Worm (Caenorhabditis elegans) whole organism, young adult: ENCODE data around the gene pigk-1.

Source experiments
- B0019.2 ChIP-seq: fragments of 200-800 bp; sonication (Bioruptor generic); conservative IDR thresholded peaks from 2 replicates; pipeline ENCODE4 v1.3.6; 2022; ENCODE audit warnings: missing genetic modification reagents, missing genetic modification characterization, missing compliant biosample characterization
- B0336.3 ChIP-seq: fragments of 200-800 bp; sonication (Bioruptor generic); IDR thresholded peaks from 2 replicates; pipeline ENCODE4 v1.3.6; 2022; ENCODE audit warnings: missing genetic modification characterization, missing compliant biosample characterization
- C06A6.2 ChIP-seq: fragments of 200-800 bp; sonication (Bioruptor generic); conservative IDR thresholded peaks from 2 replicates; pipeline ENCODE4 v1.3.6; 2022; ENCODE audit warnings: missing genetic modification characterization, missing compliant biosample characterization
- C17E4.6 ChIP-seq: fragments of 200-800 bp; sonication (Bioruptor generic); IDR thresholded peaks from 2 replicates; pipeline ENCODE4 v1.3.6; 2022; ENCODE audit warnings: missing genetic modification reagents, missing genetic modification characterization, missing compliant biosample characterization
- D2030.7 ChIP-seq: fragments of 200-800 bp; sonication (Bioruptor generic); IDR thresholded peaks from 2 replicates; pipeline ENCODE4 v1.3.6; 2022; ENCODE audit warnings: missing genetic modification reagents, missing genetic modification characterization, missing compliant biosample characterization
- F10E7.11 ChIP-seq: sonication (generic microtip); optimal IDR thresholded peaks from 2 replicates; lab custom pipeline; 2017; ENCODE audit warnings: mild to moderate bottlenecking, missing genetic modification characterization, moderate library complexity, missing compliant biosample characterization
- F33H1.4 ChIP-seq: fragments of 200-800 bp; sonication (Bioruptor generic); IDR thresholded peaks from 2 replicates; pipeline ENCODE4 v1.3.6; 2022; ENCODE audit warnings: missing genetic modification reagents, missing genetic modification characterization, missing compliant biosample characterization
- F52B5.7 ChIP-seq: sonication (generic microtip); optimal IDR thresholded peaks from 2 replicates; lab custom pipeline; 2016; ENCODE audit warnings: mild to moderate bottlenecking, missing genetic modification characterization, missing compliant biosample characterization
- Y53F4B.3 ChIP-seq: fragments of 200-800 bp; sonication (Bioruptor generic); IDR thresholded peaks from 2 replicates; pipeline ENCODE4 v1.3.6; 2022; ENCODE audit warnings: missing genetic modification reagents, missing genetic modification characterization, missing compliant biosample characterization
- akir-1 ChIP-seq: fragments of 200-800 bp; sonication (Bioruptor generic); optimal IDR thresholded peaks from 2 replicates; lab custom pipeline; 2018; ENCODE audit warnings: mild to moderate bottlenecking, missing genetic modification characterization, moderate library complexity, missing compliant biosample characterization
- ama-1 ChIP-seq, 3 experiments: fragments of 150-350 bp in 1 of 3; sonication (generic microtip) in 2 of 3; optimal IDR thresholded peaks; 2 replicates each; lab custom pipeline; 2014 to 2018; ENCODE audit warnings: missing biosample characterization in 2 of 3, missing genetic modification characterization in 2 of 3, missing genetic modification reagents in 2 of 3
- athp-1 ChIP-seq: sonication (generic microtip); optimal IDR thresholded peaks from 2 replicates; lab custom pipeline; 2017; ENCODE audit warnings: mild to moderate bottlenecking, missing genetic modification characterization, missing compliant biosample characterization
- attf-6 ChIP-seq: fragments of 200-800 bp; sonication (Bioruptor generic); IDR thresholded peaks from 2 replicates; pipeline ENCODE4 v1.3.6; 2022; ENCODE audit warnings: missing genetic modification reagents, missing genetic modification characterization, missing compliant biosample characterization
- bed-2 ChIP-seq: fragments of 200-800 bp; sonication (Bioruptor generic); IDR thresholded peaks from 2 replicates; pipeline ENCODE4 v1.3.6; 2022; ENCODE audit warnings: missing genetic modification reagents, missing genetic modification characterization, missing compliant biosample characterization
- ceh-100 ChIP-seq: fragments of 200-800 bp; sonication (Bioruptor generic); IDR thresholded peaks from 2 replicates; pipeline ENCODE4 v1.3.6; 2022; ENCODE audit warnings: missing genetic modification reagents, missing genetic modification characterization, missing compliant biosample characterization
- ceh-27 ChIP-seq: fragments of 200-800 bp; sonication (Bioruptor generic); optimal IDR thresholded peaks from 2 replicates; lab custom pipeline; 2018; ENCODE audit warnings: mild to moderate bottlenecking, missing genetic modification characterization, moderate library complexity, missing compliant biosample characterization
- die-1 ChIP-seq: sonication (generic microtip); optimal IDR thresholded peaks from 2 replicates; lab custom pipeline; 2016; ENCODE audit warnings: missing genotype, mild to moderate bottlenecking, missing genetic modification characterization, missing compliant biosample characterization
- dpl-1 ChIP-seq: fragments of 150-350 bp; optimal IDR thresholded peaks from 2 replicates; lab custom pipeline; 2014; ENCODE audit warnings: missing biosample characterization, missing genetic modification reagents, missing genetic modification characterization
- egl-44 ChIP-seq: fragments of 200-800 bp; sonication (Bioruptor generic); IDR thresholded peaks from 2 replicates; pipeline ENCODE4 v1.3.6; 2022; ENCODE audit warnings: missing genetic modification reagents, missing genetic modification characterization, missing compliant biosample characterization
- egrh-3 ChIP-seq: fragments of 200-800 bp; sonication (Bioruptor generic); IDR thresholded peaks from 2 replicates; pipeline ENCODE4 v1.3.6; 2022; ENCODE audit warnings: missing genetic modification reagents, missing genetic modification characterization, missing compliant biosample characterization
- hmg-1.2 ChIP-seq: fragments of 200-800 bp; sonication (Bioruptor generic); IDR thresholded peaks from 2 replicates; pipeline ENCODE4 v1.3.6; 2022; ENCODE audit warnings: missing genetic modification reagents, missing genetic modification characterization, missing compliant biosample characterization
- hmg-20 ChIP-seq: fragments of 200-800 bp; sonication (Bioruptor generic); IDR thresholded peaks from 2 replicates; pipeline ENCODE4 v1.3.6; 2022; ENCODE audit warnings: missing genetic modification reagents, missing genetic modification characterization, missing compliant biosample characterization
- hsf-1 ChIP-seq: fragments of 200-800 bp; sonication (Bioruptor generic); IDR thresholded peaks from 2 replicates; pipeline ENCODE4 v1.3.6; 2022; ENCODE audit warnings: missing genetic modification reagents, missing genetic modification characterization, missing compliant biosample characterization
- let-526 ChIP-seq: fragments of 200-800 bp; sonication (Bioruptor generic); IDR thresholded peaks from 2 replicates; pipeline ENCODE4 v1.3.6; 2022; ENCODE audit warnings: missing genetic modification reagents, missing genetic modification characterization, missing compliant biosample characterization
- let-607 ChIP-seq, 2 experiments: fragments of 200-800 bp in 1 of 2; sonication (Bioruptor generic) in 1 of 2; sonication (generic microtip) in 1 of 2; optimal IDR thresholded peaks; 2 replicates each; lab custom pipeline; 2016 to 2018; ENCODE audit warnings: mild to moderate bottlenecking in 2 of 2, missing compliant biosample characterization in 2 of 2, missing genetic modification characterization in 2 of 2, moderate library complexity in 2 of 2, missing genotype in 1 of 2
- lin-26 ChIP-seq: fragments of 200-800 bp; sonication (Bioruptor generic); IDR thresholded peaks from 2 replicates; pipeline ENCODE4 v1.3.6; 2022; ENCODE audit warnings: missing genetic modification reagents, missing genetic modification characterization, missing compliant biosample characterization
- lin-35 ChIP-seq, 3 experiments: fragments of 150-350 bp in 2 of 3; sonication (generic microtip) in 1 of 3; optimal IDR thresholded peaks; 2 replicates each; lab custom pipeline; 2014 to 2018; ENCODE audit warnings: missing biosample characterization in 3 of 3, missing genetic modification characterization in 3 of 3, missing genetic modification reagents in 3 of 3
- lsl-1 ChIP-seq: fragments of 200-800 bp; sonication (Bioruptor generic); optimal IDR thresholded peaks from 2 replicates; lab custom pipeline; 2018; ENCODE audit warnings: mild to moderate bottlenecking, missing genetic modification characterization, moderate library complexity, missing compliant biosample characterization
- lsy-27 ChIP-seq: sonication (generic microtip); optimal IDR thresholded peaks from 2 replicates; lab custom pipeline; 2017; ENCODE audit warnings: missing genetic modification characterization, mild to moderate bottlenecking, missing compliant biosample characterization, antibody characterized with exemption, missing genotype, borderline replicate concordance; ENCODE audit not compliant: insufficient read depth
- madf-3 ChIP-seq: fragments of 200-800 bp; sonication (Bioruptor generic); IDR thresholded peaks from 2 replicates; pipeline ENCODE4 v1.3.6; 2022; ENCODE audit warnings: missing genetic modification reagents, missing genetic modification characterization, missing compliant biosample characterization
- madf-6 ChIP-seq: fragments of 200-800 bp; sonication (Bioruptor generic); IDR thresholded peaks from 2 replicates; pipeline ENCODE4 v1.3.6; 2022; ENCODE audit warnings: missing genetic modification reagents, missing genetic modification characterization, missing compliant biosample characterization
- mel-28 ChIP-seq: sonication (generic microtip); optimal IDR thresholded peaks from 2 replicates; lab custom pipeline; 2016; ENCODE audit warnings: borderline replicate concordance, mild to moderate bottlenecking, missing genetic modification characterization, missing compliant biosample characterization
- nfyb-1 ChIP-seq: fragments of 200-800 bp; sonication (Bioruptor generic); IDR thresholded peaks from 2 replicates; pipeline ENCODE4 v1.3.6; 2022; ENCODE audit warnings: missing genetic modification reagents, missing genetic modification characterization, missing compliant biosample characterization
- nhr-80 ChIP-seq: sonication (generic microtip); optimal IDR thresholded peaks from 2 replicates; lab custom pipeline; 2016; ENCODE audit warnings: missing genetic modification characterization, missing compliant biosample characterization
- nhr-90 ChIP-seq: sonication (generic microtip); optimal IDR thresholded peaks from 2 replicates; lab custom pipeline; 2016; ENCODE audit warnings: missing genotype, mild to moderate bottlenecking, missing genetic modification characterization, missing compliant biosample characterization
- pbrm-1 ChIP-seq: fragments of 200-800 bp; sonication (Bioruptor generic); IDR thresholded peaks from 2 replicates; pipeline ENCODE4 v1.3.6; 2022; ENCODE audit warnings: missing genetic modification reagents, missing genetic modification characterization, missing compliant biosample characterization
- pha-4 ChIP-seq: fragments of 150-350 bp; sonication (generic microtip); optimal IDR thresholded peaks from 2 replicates; lab custom pipeline; 2014; ENCODE audit warnings: missing biosample characterization, missing genetic modification reagents, missing genetic modification characterization
- repo-1 ChIP-seq: sonication (generic microtip); optimal IDR thresholded peaks from 2 replicates; lab custom pipeline; 2017; ENCODE audit warnings: mild to moderate bottlenecking, missing genetic modification characterization, missing compliant biosample characterization
- snpc-4 ChIP-seq, 5 experiments: fragments of 150-350 bp in 1 of 5; sonication (generic microtip) in 4 of 5; optimal IDR thresholded peaks; 2 replicates each; lab custom pipeline; 2014 to 2018; ENCODE audit warnings: missing genetic modification characterization in 5 of 5, missing biosample characterization in 3 of 5, antibody characterized with exemption in 2 of 5, mild to moderate bottlenecking in 2 of 5, missing compliant biosample characterization in 2 of 5, missing genotype in 2 of 5, moderate library complexity in 2 of 5, missing genetic modification reagents in 1 of 5
- somi-1 ChIP-seq: fragments of 200-800 bp; sonication (Bioruptor generic); optimal IDR thresholded peaks from 2 replicates; lab custom pipeline; 2018; ENCODE audit warnings: mild to moderate bottlenecking, missing genetic modification characterization, missing compliant biosample characterization
- sptf-2 ChIP-seq: fragments of 200-800 bp; sonication (Bioruptor generic); optimal IDR thresholded peaks from 2 replicates; lab custom pipeline; 2018; ENCODE audit warnings: mild to moderate bottlenecking, missing genetic modification characterization, missing compliant biosample characterization
- unc-130 ChIP-seq: sonication (generic microtip); optimal IDR thresholded peaks from 2 replicates; lab custom pipeline; 2016; ENCODE audit warnings: missing genetic modification reagents, missing genetic modification characterization, missing compliant biosample characterization
- xnd-1 ChIP-seq: sonication (generic microtip); optimal IDR thresholded peaks from 2 replicates; lab custom pipeline; 2016; ENCODE audit warnings: missing genotype, missing genetic modification reagents, missing genetic modification characterization, missing compliant biosample characterization
- zfh-2 ChIP-seq: fragments of 200-800 bp; sonication (Bioruptor generic); conservative IDR thresholded peaks from 2 replicates; pipeline ENCODE4 v1.3.6; 2022; ENCODE audit warnings: missing genetic modification reagents, missing genetic modification characterization, missing compliant biosample characterization
- ztf-22 ChIP-seq: fragments of 200-800 bp; sonication (Bioruptor generic); optimal IDR thresholded peaks from 2 replicates; lab custom pipeline; 2018; ENCODE audit warnings: mild to moderate bottlenecking, missing genetic modification characterization, moderate library complexity, missing compliant biosample characterization

Gene pigk-1

DNA sequence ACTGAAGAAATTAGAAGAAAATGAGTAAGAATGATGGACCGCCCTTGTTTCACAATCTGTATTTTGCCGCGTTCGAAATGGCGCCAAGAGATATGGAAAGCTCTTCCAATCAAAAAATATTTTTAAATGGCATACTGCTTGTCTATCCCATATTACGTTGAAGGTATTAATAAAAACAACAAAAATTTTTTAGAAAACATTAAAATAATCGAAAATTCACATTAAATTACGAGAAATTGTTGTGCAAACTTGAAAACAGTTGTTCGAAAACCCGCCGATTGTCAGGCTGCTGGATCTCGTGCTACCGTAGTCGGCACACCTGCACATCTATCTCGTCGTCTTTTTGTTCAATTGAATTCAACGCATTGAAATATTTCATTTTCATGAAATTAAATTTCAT is 26.2 kb downstream of the pigk-1 start, which contains the start of gene klc-1 (continued):
- TF ChIP-seq unc-130 (GFP tag; lab: Kevin White, UChicago) (peak; percentile 22), lsy-27 (tag; lab: Kevin White, UChicago) (no peak), F33H1.4 (peak; percentile 69), nhr-80 (tag; lab: Kevin White, UChicago) (no peak), B0336.3 (GFP tag; lab: Robert Waterston, UW) (no peak), madf-3 (GFP tag; lab: Robert Waterston, UW) (0 out of 2 replicates have a peak, but pooled peaks have one; percentile 45), lsl-1 (GFP tag; lab: Kevin White, UChicago) (peak; percentile 80), D2030.7 (peak; percentile 62), C17E4.6 (GFP tag; lab: Robert Waterston, UW) (peak; percentile 55; the same call in 1 of the 2 replicates), let-607 (tag; optimal IDR thresholded peaks at IDR 0.05; lab: Kevin White, UChicago) (no peak), xnd-1 (tag; lab: Kevin White, UChicago) (peak; percentile 60), dpl-1 (peak; percentile 62), hsf-1 (GFP tag; lab: Robert Waterston, UW) (peak; percentile 75; the same call in 1 of the 2 replicates)

DNA sequence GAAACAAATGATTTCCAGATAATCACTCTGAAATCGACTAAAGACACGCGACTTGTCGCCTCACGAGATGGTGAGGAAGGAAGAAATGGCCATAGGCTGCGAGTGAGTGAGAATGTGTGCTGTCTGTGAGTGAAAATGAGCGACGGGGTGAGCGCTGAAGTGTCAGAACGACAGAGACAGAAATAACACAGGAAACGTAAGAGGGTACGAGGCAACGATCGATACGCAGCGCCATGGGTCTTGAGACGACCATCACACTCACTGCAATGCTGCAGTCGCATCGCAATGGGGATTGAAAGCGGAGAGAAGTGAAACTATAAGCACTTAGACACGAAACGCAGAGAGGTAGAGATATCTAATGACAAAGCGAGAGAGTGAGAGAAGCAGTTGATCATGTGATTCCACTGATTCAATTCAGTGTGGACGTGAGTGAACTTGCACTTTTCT is 27.0 kb downstream of the pigk-1 start:
- TF ChIP-seq ztf-22 (GFP tag; lab: Kevin White, UChicago) (peak; percentile 81), somi-1 (GFP tag; lab: Kevin White, UChicago) (peak; percentile 74), lin-35 (GFP tag; optimal IDR thresholded peaks at IDR 0.05; lab: Kevin White, UChicago) (peak in 1 of 3 experiments; percentile 87), ceh-100 (GFP tag; lab: Robert Waterston, UW) (peak; percentile 15; the same call in 1 of the 2 replicates), zfh-2 (GFP tag; lab: Robert Waterston, UW) (peak; percentile 95), madf-6 (GFP tag; lab: Robert Waterston, UW) (peak; percentile 12; the same call in 1 of the 2 replicates), nhr-90 (tag; lab: Kevin White, UChicago) (peak; percentile 74), nfyb-1 (GFP tag; lab: Robert Waterston, UW) (peak; percentile 90), hmg-20 (0 out of 2 replicates have a peak, but pooled peaks have one; percentile 16), athp-1 (tag; lab: Kevin White, UChicago) (peak; percentile 85), ama-1 (optimal IDR thresholded peaks at IDR 0.05; lab: Kevin White, UChicago) (peak; percentile 24), ama-1 (GFP tag; optimal IDR thresholded peaks at IDR 0.05; lab: Kevin White, UChicago) (peak in 1 of 2 experiments; percentile 40), madf-3 (GFP tag; lab: Robert Waterston, UW) (0 out of 2 replicates have a peak, but pooled peaks have one; percentile 69), akir-1 (GFP tag; lab: Kevin White, UChicago) (peak; percentile 51), ceh-27 (GFP tag; lab: Kevin White, UChicago) (peak; percentile 90), snpc-4 (GFP tag; optimal IDR thresholded peaks at IDR 0.05; lab: Kevin White, UChicago) (no peak), snpc-4 (tag; optimal IDR thresholded peaks at IDR 0.05; lab: Kevin White, UChicago) (peak; percentile 47 to 73 (median 58)), lin-26 (GFP tag; lab: Robert Waterston, UW) (peak; percentile 69; the same call in 1 of the 2 replicates), pha-4 (no peak), Y53F4B.3 (GFP tag; lab: Robert Waterston, UW) (no peak), let-526 (GFP tag; lab: Robert Waterston, UW) (0 out of 2 replicates have a peak, but pooled peaks have one; percentile 60), hmg-1.2 (GFP tag; lab: Robert Waterston, UW) (peak; percentile 94), B0336.3 (GFP tag; lab: Robert Waterston, UW) (peak; percentile 89), mel-28 (tag; lab: Kevin White, UChicago) (peak; percentile 65), repo-1 (tag; lab: Kevin White, UChicago) (peak; percentile 79), sptf-2 (no peak), F52B5.7 (tag; lab: Kevin White, UChicago) (peak; percentile 11), attf-6 (GFP tag; lab: Robert Waterston, UW) (peak; percentile 13; the same call in 1 of the 2 replicates), die-1 (tag; lab: Kevin White, UChicago) (peak; percentile 70), F10E7.11 (tag; lab: Kevin White, UChicago) (peak; percentile 0), egrh-3 (no peak), B0019.2 (no peak), pbrm-1 (peak; percentile 82; the same call in 1 of the 2 replicates), bed-2 (peak; percentile 30; the same call in 1 of the 2 replicates), egl-44 (peak; percentile 54; the same call in 1 of the 2 replicates), C06A6.2 (GFP tag; lab: Robert Waterston, UW) (peak; percentile 89)
